ENCODE assay signal across 1 fruit fly cellular context in genomic region chr2L:2855773-2856615, dm6.
TF ChIP-seq lines count a peak whose summit lies in the region.

Gene CG3104, minus strand, starts transcription at chr2L:2855778.
Gene RpS21, plus strand, starts transcription at chr2L:2856070.

TF ChIP-seq in whole organism, embryonic, 481 proteins besides CTCF, POLR2A, EP300 and RAD21 (continued from another document and continues in another):
- TF ChIP-seq prd (optimal IDR thresholded peaks at IDR 0.05; lab: Kevin White, UChicago) (no peak), prd (GFP tag; IDR thresholded peaks at IDR 0.05; lab: Robert Waterston, UW) (peak; percentile 82), CG12071 (GFP tag; optimal IDR thresholded peaks at IDR 0.05; lab: Kevin White, UChicago) (peak; percentile 80), Bdp1 (GFP tag; optimal IDR thresholded peaks at IDR 0.05; lab: Kevin White, UChicago) (peak; percentile 67), sens-2 (GFP tag; IDR thresholded peaks at IDR 0.05; lab: Robert Waterston, UW) (peak; percentile 89), CG4404 (GFP tag; IDR thresholded peaks at IDR 0.05; lab: Robert Waterston, UW) (peak; percentile 59; the same call in 1 of the 2 replicates), CHES-1-like (GFP tag; optimal IDR thresholded peaks at IDR 0.05; lab: Kevin White, UChicago) (peak; percentile 80), ap (GFP tag; IDR thresholded peaks at IDR 0.05; lab: Robert Waterston, UW) (peak; percentile 88), Mrtf (GFP tag; IDR thresholded peaks at IDR 0.05; lab: Robert Waterston, UW) (peak; percentile 92), CG31224 (GFP tag; IDR thresholded peaks at IDR 0.05; lab: Robert Waterston, UW) (peak; percentile 75), crp (GFP tag; optimal IDR thresholded peaks at IDR 0.05; lab: Kevin White, UChicago) (peak; percentile 2 to 80), bowl (GFP tag; IDR thresholded peaks at IDR 0.05; lab: Robert Waterston, UW) (peak; percentile 72; the same call in 1 of the 2 replicates), fd102C (GFP tag; optimal IDR thresholded peaks at IDR 0.05; lab: Kevin White, UChicago) (peak; percentile 62), Eip74EF (GFP tag; optimal IDR thresholded peaks at IDR 0.05; lab: Kevin White, UChicago) (peak in 1 of 2 experiments; percentile 46), CG4282 (GFP tag; optimal IDR thresholded peaks at IDR 0.05; lab: Kevin White, UChicago) (peak; percentile 75), az2 (GFP tag; optimal IDR thresholded peaks at IDR 0.05; lab: Kevin White, UChicago) (peak; percentile 75), CG10209 (GFP tag; optimal IDR thresholded peaks at IDR 0.05; lab: Kevin White, UChicago) (peak; percentile 87), CG3065 (GFP tag; optimal IDR thresholded peaks at IDR 0.05; lab: Kevin White, UChicago) (peak; percentile 57), abd-A (tag; optimal IDR thresholded peaks at IDR 0.05; lab: Kevin White, UChicago) (peak; percentile 52), scrt (GFP tag; optimal IDR thresholded peaks at IDR 0.05; lab: Kevin White, UChicago) (peak; percentile 83), Oli (tag; optimal IDR thresholded peaks at IDR 0.05; lab: Kevin White, UChicago) (peak; percentile 62), mld (GFP tag; IDR thresholded peaks at IDR 0.05; lab: Robert Waterston, UW; ENCODE audit: partially characterized antibody) (no peak), CG7963 (GFP tag; IDR thresholded peaks at IDR 0.05; lab: Robert Waterston, UW; ENCODE audit: partially characterized antibody) (no peak), pho (GFP tag; optimal IDR thresholded peaks at IDR 0.05; lab: Kevin White, UChicago) (peak; percentile 86), Adf1 (GFP tag; IDR thresholded peaks at IDR 0.05; lab: Robert Waterston, UW) (peak; percentile 60; the same call in 1 of the 2 replicates), cas (GFP tag; IDR thresholded peaks at IDR 0.05; lab: Robert Waterston, UW) (peak; percentile 61), ara (GFP tag; IDR thresholded peaks at IDR 0.05; lab: Robert Waterston, UW) (peak; percentile 78), gfzf (GFP tag; optimal IDR thresholded peaks at IDR 0.05; lab: Kevin White, UChicago) (peak; percentile 77), inv (GFP tag; IDR thresholded peaks at IDR 0.05; lab: Robert Waterston, UW; ENCODE audit: partially characterized antibody) (no peak), CG1233 (GFP tag; optimal IDR thresholded peaks at IDR 0.05; lab: Kevin White, UChicago) (peak; percentile 93), Hr39 (optimal IDR thresholded peaks at IDR 0.05; lab: Kevin White, UChicago) (no peak), CG9215 (GFP tag; IDR thresholded peaks at IDR 0.05; lab: Robert Waterston, UW) (peak; percentile 76), exex (tag; optimal IDR thresholded peaks at IDR 0.05; lab: Kevin White, UChicago) (peak; percentile 29), gem (tag; optimal IDR thresholded peaks at IDR 0.05; lab: Kevin White, UChicago) (peak; percentile 61), CG18764 (GFP tag; optimal IDR thresholded peaks at IDR 0.05; lab: Kevin White, UChicago) (peak; percentile 82), CG15479 (GFP tag; optimal IDR thresholded peaks at IDR 0.05; lab: Kevin White, UChicago) (peak; percentile 7), sqz (GFP tag; optimal IDR thresholded peaks at IDR 0.05; lab: Kevin White, UChicago) (peak; percentile 84), tup (GFP tag; optimal IDR thresholded peaks at IDR 0.05; lab: Kevin White, UChicago) (peak; percentile 63), CG13296 (GFP tag; optimal IDR thresholded peaks at IDR 0.05; lab: Kevin White, UChicago) (peak; percentile 84), ATbp (GFP tag; optimal IDR thresholded peaks at IDR 0.05; lab: Kevin White, UChicago) (peak; percentile 83), da (GFP tag; optimal IDR thresholded peaks at IDR 0.05; lab: Kevin White, UChicago) (peak; percentile 84), CG9609 (GFP tag; optimal IDR thresholded peaks at IDR 0.05; lab: Kevin White, UChicago) (peak; percentile 73), sob (GFP tag; IDR thresholded peaks at IDR 0.05; lab: Robert Waterston, UW) (peak; percentile 94), Antp (GFP tag; optimal IDR thresholded peaks at IDR 0.05; lab: Kevin White, UChicago) (peak; percentile 88), CG12744 (GFP tag; optimal IDR thresholded peaks at IDR 0.05; lab: Kevin White, UChicago) (peak; percentile 71), bcd (GFP tag; optimal IDR thresholded peaks at IDR 0.05; lab: Kevin White, UChicago) (peak; percentile 93), CG4424 (GFP tag; optimal IDR thresholded peaks at IDR 0.05; lab: Kevin White, UChicago) (peak; percentile 84), CG11247 (GFP tag; IDR thresholded peaks at IDR 0.05; lab: Robert Waterston, UW) (peak; percentile 95), CG17612 (GFP tag; IDR thresholded peaks at IDR 0.05; lab: Robert Waterston, UW) (peak; percentile 66), vvl (GFP tag; IDR thresholded peaks at IDR 0.05; lab: Robert Waterston, UW) (peak; percentile 91), btn (GFP tag; optimal IDR thresholded peaks at IDR 0.05; lab: Kevin White, UChicago) (peak; percentile 28), disco-r (GFP tag; optimal IDR thresholded peaks at IDR 0.05; lab: Kevin White, UChicago) (peak; percentile 56), CoRest (tag; optimal IDR thresholded peaks at IDR 0.05; lab: Kevin White, UChicago) (peak; percentile 84), fd64A (GFP tag; optimal IDR thresholded peaks at IDR 0.05; lab: Kevin White, UChicago) (peak; percentile 55), sna (GFP tag; IDR thresholded peaks at IDR 0.05; lab: Robert Waterston, UW; ENCODE audit: partially characterized antibody) (0 out of 2 replicates have a peak, but pooled peaks have one; percentile 2), ken (GFP tag; IDR thresholded peaks at IDR 0.05; lab: Robert Waterston, UW) (peak; percentile 95), tgo (GFP tag; IDR thresholded peaks at IDR 0.05; lab: Robert Waterston, UW) (peak; percentile 80), HLH3B (GFP tag; IDR thresholded peaks at IDR 0.05; lab: Robert Waterston, UW) (peak; percentile 80), corto (GFP tag; optimal IDR thresholded peaks at IDR 0.05; lab: Kevin White, UChicago) (no peak), E2f2 (GFP tag; IDR thresholded peaks at IDR 0.05; lab: Robert Waterston, UW) (peak; percentile 88), toy (GFP tag; IDR thresholded peaks at IDR 0.05; lab: Robert Waterston, UW) (peak; percentile 80; the same call in 1 of the 2 replicates), Ptx1 (GFP tag; IDR thresholded peaks at IDR 0.05; lab: Robert Waterston, UW) (peak; percentile 87), Dp (GFP tag; optimal IDR thresholded peaks at IDR 0.05; lab: Kevin White, UChicago) (peak; percentile 80), H2.0 (GFP tag; IDR thresholded peaks at IDR 0.05; lab: Robert Waterston, UW) (peak; percentile 89), chm (GFP tag; IDR thresholded peaks at IDR 0.05; lab: Robert Waterston, UW) (peak; percentile 91), BEAF-32 (GFP tag; optimal IDR thresholded peaks at IDR 0.05; lab: Kevin White, UChicago) (peak; percentile 56), CG33213 (GFP tag; optimal IDR thresholded peaks at IDR 0.05; lab: Kevin White, UChicago) (peak; percentile 96), CG7372 (GFP tag; IDR thresholded peaks at IDR 0.05; lab: Robert Waterston, UW) (peak; percentile 88), CG16815 (GFP tag; optimal IDR thresholded peaks at IDR 0.05; lab: Kevin White, UChicago) (peak; percentile 72), tio (GFP tag; optimal IDR thresholded peaks at IDR 0.05; lab: Kevin White, UChicago) (peak; percentile 74), Sin3A (optimal IDR thresholded peaks at IDR 0.05; lab: Kevin White, UChicago) (peak; percentile 90), ssp (GFP tag; IDR thresholded peaks at IDR 0.05; lab: Robert Waterston, UW) (peak; percentile 81), CG9727 (GFP tag; optimal IDR thresholded peaks at IDR 0.05; lab: Kevin White, UChicago) (peak; percentile 93), z (GFP tag; IDR thresholded peaks at IDR 0.05; lab: Robert Waterston, UW) (no peak), ems (GFP tag; optimal IDR thresholded peaks at IDR 0.05; lab: Kevin White, UChicago) (peak; percentile 71), cad (GFP tag; optimal IDR thresholded peaks at IDR 0.05; lab: Kevin White, UChicago) (no peak), CG10543 (GFP tag; optimal IDR thresholded peaks at IDR 0.05; lab: Kevin White, UChicago) (peak; percentile 95), CG11456 (GFP tag; IDR thresholded peaks at IDR 0.05; lab: Robert Waterston, UW) (peak; percentile 98), twi (tag; optimal IDR thresholded peaks at IDR 0.05; lab: Kevin White, UChicago) (peak; percentile 78), bbx (GFP tag; IDR thresholded peaks at IDR 0.05; lab: Robert Waterston, UW; ENCODE audit: partially characterized antibody) (0 out of 2 replicates have a peak, but pooled peaks have one; percentile 22), CG34376 (GFP tag; optimal IDR thresholded peaks at IDR 0.05; lab: Kevin White, UChicago) (peak; percentile 93), Ets97D (GFP tag; optimal IDR thresholded peaks at IDR 0.05; lab: Kevin White, UChicago) (peak; percentile 98), al (GFP tag; IDR thresholded peaks at IDR 0.05; lab: Robert Waterston, UW) (peak; percentile 81), Dek (tag; optimal IDR thresholded peaks at IDR 0.05; lab: Kevin White, UChicago) (peak; percentile 71), ro (GFP tag; IDR thresholded peaks at IDR 0.05; lab: Robert Waterston, UW) (peak; percentile 76), YL-1 (GFP tag; optimal IDR thresholded peaks at IDR 0.05; lab: Kevin White, UChicago) (peak; percentile 99), pum (GFP tag; optimal IDR thresholded peaks at IDR 0.05; lab: Kevin White, UChicago) (peak; percentile 65), ci (GFP tag; IDR thresholded peaks at IDR 0.05; lab: Robert Waterston, UW) (peak; percentile 96), HLH4C (GFP tag; IDR thresholded peaks at IDR 0.05; lab: Robert Waterston, UW; ENCODE audit: partially characterized antibody) (no peak), CG14965 (GFP tag; optimal IDR thresholded peaks at IDR 0.05; lab: Kevin White, UChicago; ENCODE audit: borderline replicate concordance) (no peak), sc (optimal IDR thresholded peaks at IDR 0.05; lab: Kevin White, UChicago) (no peak), sc (GFP tag; optimal IDR thresholded peaks at IDR 0.05; lab: Kevin White, UChicago) (peak; percentile 73), mam (GFP tag; optimal IDR thresholded peaks at IDR 0.05; lab: Kevin White, UChicago) (peak; percentile 86), so (GFP tag; IDR thresholded peaks at IDR 0.05; lab: Robert Waterston, UW) (peak; percentile 74), crc (GFP tag; optimal IDR thresholded peaks at IDR 0.05; lab: Kevin White, UChicago) (peak; percentile 75), Drgx (GFP tag; IDR thresholded peaks at IDR 0.05; lab: Robert Waterston, UW) (0 out of 2 replicates have a peak, but pooled peaks have one; percentile 22), CG9932 (GFP tag; IDR thresholded peaks at IDR 0.05; lab: Robert Waterston, UW) (peak; percentile 93), bab2 (GFP tag; optimal IDR thresholded peaks at IDR 0.05; lab: Kevin White, UChicago) (peak; percentile 84), Scr (GFP tag; IDR thresholded peaks at IDR 0.05; lab: Robert Waterston, UW; ENCODE audit: partially characterized antibody) (no peak), tll (GFP tag; optimal IDR thresholded peaks at IDR 0.05; lab: Kevin White, UChicago) (no peak), Ets65A (GFP tag; lab: Kevin White, UChicago) (peak; percentile 99), her (GFP tag; optimal IDR thresholded peaks at IDR 0.05; lab: Kevin White, UChicago) (peak; percentile 80), Sox100B (GFP tag; optimal IDR thresholded peaks at IDR 0.05; lab: Kevin White, UChicago) (peak; percentile 81), Mad (GFP tag; optimal IDR thresholded peaks at IDR 0.05; lab: Kevin White, UChicago) (peak; percentile 87), Fer3 (tag; optimal IDR thresholded peaks at IDR 0.05; lab: Kevin White, UChicago) (peak; percentile 82), CG8281 (tag; optimal IDR thresholded peaks at IDR 0.05; lab: Kevin White, UChicago) (peak; percentile 57), CG8359 (GFP tag; optimal IDR thresholded peaks at IDR 0.05; lab: Kevin White, UChicago; ENCODE audit: borderline replicate concordance) (peak; percentile 43), nerfin-1 (tag; optimal IDR thresholded peaks at IDR 0.05; lab: Kevin White, UChicago) (peak; percentile 76), CG18476 (GFP tag; optimal IDR thresholded peaks at IDR 0.05; lab: Kevin White, UChicago) (peak; percentile 68), lov (optimal IDR thresholded peaks at IDR 0.05; lab: Kevin White, UChicago) (no peak), lov (GFP tag; IDR thresholded peaks at IDR 0.05; lab: Robert Waterston, UW) (peak; percentile 94), tna (GFP tag; IDR thresholded peaks at IDR 0.05; lab: Robert Waterston, UW; ENCODE audit: partially characterized antibody) (no peak), CG17361 (GFP tag; IDR thresholded peaks at IDR 0.05; lab: Robert Waterston, UW) (peak; percentile 85), sisA (GFP tag; IDR thresholded peaks at IDR 0.05; lab: Robert Waterston, UW) (peak; percentile 90), Max (GFP tag; optimal IDR thresholded peaks at IDR 0.05; lab: Kevin White, UChicago) (peak; percentile 89), CG14860 (GFP tag; IDR thresholded peaks at IDR 0.05; lab: Robert Waterston, UW; ENCODE audit: partially characterized antibody) (no peak), ac (GFP tag; optimal IDR thresholded peaks at IDR 0.05; lab: Kevin White, UChicago) (peak; percentile 80), sim (GFP tag; IDR thresholded peaks at IDR 0.05; lab: Robert Waterston, UW) (peak; percentile 77), CG3281 (GFP tag; optimal IDR thresholded peaks at IDR 0.05; lab: Kevin White, UChicago) (peak; percentile 83), CG14050 (GFP tag; IDR thresholded peaks at IDR 0.05; lab: Robert Waterston, UW) (peak; percentile 79), pnt (GFP tag; optimal IDR thresholded peaks at IDR 0.05; lab: Kevin White, UChicago) (peak; percentile 69), sd (tag; optimal IDR thresholded peaks at IDR 0.05; lab: Kevin White, UChicago) (peak; percentile 55), rib (GFP tag; IDR thresholded peaks at IDR 0.05; lab: Robert Waterston, UW) (peak; percentile 31; the same call in 1 of the 2 replicates), tx (GFP tag; optimal IDR thresholded peaks at IDR 0.05; lab: Kevin White, UChicago) (peak; percentile 71), CG11085 (GFP tag; IDR thresholded peaks at IDR 0.05; lab: Robert Waterston, UW) (peak; percentile 95), Mes4 (GFP tag; optimal IDR thresholded peaks at IDR 0.05; lab: Kevin White, UChicago) (peak; percentile 88), CG2712 (tag; optimal IDR thresholded peaks at IDR 0.05; lab: Kevin White, UChicago) (peak; percentile 83), Hey (tag; optimal IDR thresholded peaks at IDR 0.05; lab: Kevin White, UChicago) (peak; percentile 79), CG3407 (GFP tag; optimal IDR thresholded peaks at IDR 0.05; lab: Kevin White, UChicago) (peak; percentile 81), hbn (GFP tag; IDR thresholded peaks at IDR 0.05; lab: Robert Waterston, UW; ENCODE audit: partially characterized antibody) (no peak)
